Worm (Caenorhabditis elegans) whole organism, L3 larva: Measurements from ENCODE around the gene drap-1.

Experiments used
- R02D3.7 ChIP-seq: fragments of 150-350 bp; optimal IDR thresholded peaks from 2 replicates; lab custom pipeline; 2014; ENCODE audit warnings: missing biosample characterization, missing genetic modification characterization
- aly-2 ChIP-seq: fragments of 150-350 bp; optimal IDR thresholded peaks from 2 replicates; lab custom pipeline; 2014; ENCODE audit warnings: missing biosample characterization, missing genetic modification characterization
- ceh-16 ChIP-seq: sonication (generic microtip); optimal IDR thresholded peaks from 2 replicates; lab custom pipeline; 2017; ENCODE audit warnings: missing biosample characterization, missing genetic modification characterization
- ceh-82 ChIP-seq: fragments of 150-350 bp; optimal IDR thresholded peaks from 2 replicates; lab custom pipeline; 2014; ENCODE audit warnings: missing biosample characterization, missing genetic modification characterization
- ceh-9 ChIP-seq: sonication (generic microtip); optimal IDR thresholded peaks from 2 replicates; lab custom pipeline; 2018; ENCODE audit warnings: missing biosample characterization, missing genetic modification characterization
- egl-5 ChIP-seq: fragments of 150-350 bp; optimal IDR thresholded peaks from 2 replicates; lab custom pipeline; 2017; ENCODE audit warnings: missing biosample characterization, missing genetic modification reagents, missing genetic modification characterization, inconsistent platforms
- elt-1 ChIP-seq: fragments of 150-350 bp; optimal IDR thresholded peaks from 2 replicates; lab custom pipeline; 2014; ENCODE audit warnings: missing biosample characterization, missing genetic modification characterization
- elt-3 ChIP-seq, 3 experiments: fragments of 150-350 bp in 1 of 3; sonication (generic microtip) in 2 of 3; optimal IDR thresholded peaks; 2 replicates in 2 of 3; 4 replicates in 1 of 3; lab custom pipeline; 2014 to 2017; ENCODE audit warnings: missing biosample characterization in 3 of 3, missing genetic modification characterization in 3 of 3
- eor-1 ChIP-seq, 2 experiments: fragments of 150-350 bp; optimal IDR thresholded peaks; 2 replicates each; lab custom pipeline; 2014 to 2018; ENCODE audit warnings: missing biosample characterization in 2 of 2, missing genetic modification characterization in 2 of 2
- fkh-2 ChIP-seq: fragments of 150-350 bp; optimal IDR thresholded peaks from 2 replicates; lab custom pipeline; 2014; ENCODE audit warnings: missing biosample characterization, missing genetic modification reagents, missing genetic modification characterization
- fos-1 ChIP-seq: fragments of 150-350 bp; optimal IDR thresholded peaks from 2 replicates; lab custom pipeline; 2014; ENCODE audit warnings: missing biosample characterization, missing genetic modification characterization
- jun-1 ChIP-seq: fragments of 150-350 bp; optimal IDR thresholded peaks from 2 replicates; lab custom pipeline; 2014; ENCODE audit warnings: missing biosample characterization, missing genetic modification reagents, missing genetic modification characterization
- lin-15B ChIP-seq: fragments of 150-350 bp; optimal IDR thresholded peaks from 2 replicates; lab custom pipeline; 2014; ENCODE audit warnings: missing biosample characterization, missing genetic modification characterization
- lin-39 ChIP-seq: fragments of 150-350 bp; optimal IDR thresholded peaks from 2 replicates; lab custom pipeline; 2018; ENCODE audit warnings: missing biosample characterization, missing genetic modification reagents, missing genetic modification characterization
- lsy-12 ChIP-seq: sonication (generic microtip); optimal IDR thresholded peaks from 2 replicates; lab custom pipeline; 2016; ENCODE audit warnings: mild to moderate bottlenecking, missing genetic modification characterization, missing compliant biosample characterization
- mdl-1 ChIP-seq: fragments of 150-350 bp; optimal IDR thresholded peaks from 2 replicates; lab custom pipeline; 2014; ENCODE audit warnings: missing biosample characterization, missing genetic modification characterization
- nfya-1 ChIP-seq: sonication (generic microtip); optimal IDR thresholded peaks from 2 replicates; lab custom pipeline; 2017; ENCODE audit warnings: missing genetic modification characterization, mild to moderate bottlenecking, missing compliant biosample characterization, antibody characterized with exemption, moderate library complexity; ENCODE audit not compliant: insufficient read depth
- nhr-23 ChIP-seq: fragments of 150-350 bp; optimal IDR thresholded peaks from 2 replicates; lab custom pipeline; 2014; ENCODE audit warnings: missing biosample characterization, missing genetic modification reagents, missing genetic modification characterization
- nhr-237 ChIP-seq: fragments of 150-350 bp; optimal IDR thresholded peaks from 2 replicates; lab custom pipeline; 2014; ENCODE audit warnings: missing biosample characterization, missing genetic modification characterization
- nhr-25 ChIP-seq: sonication (generic microtip); optimal IDR thresholded peaks from 2 replicates; lab custom pipeline; 2017; ENCODE audit warnings: missing biosample characterization, missing genetic modification characterization
- nhr-28 ChIP-seq: fragments of 150-350 bp; optimal IDR thresholded peaks from 2 replicates; lab custom pipeline; 2014; ENCODE audit warnings: missing biosample characterization, missing genetic modification characterization
- nhr-43 ChIP-seq: sonication (generic microtip); optimal IDR thresholded peaks from 2 replicates; lab custom pipeline; 2016; ENCODE audit warnings: mild to moderate bottlenecking, missing genetic modification characterization, missing compliant biosample characterization; ENCODE audit not compliant: poor library complexity, severe bottlenecking
- nhr-67 ChIP-seq: fragments of 150-350 bp; optimal IDR thresholded peaks from 2 replicates; lab custom pipeline; 2014; ENCODE audit warnings: missing biosample characterization, missing genetic modification characterization
- nhr-77 ChIP-seq: fragments of 150-350 bp; optimal IDR thresholded peaks from 2 replicates; lab custom pipeline; 2014; ENCODE audit warnings: missing biosample characterization, missing genetic modification characterization
- pha-4 ChIP-seq: fragments of 150-350 bp; optimal IDR thresholded peaks from 2 replicates; lab custom pipeline; 2014; ENCODE audit warnings: missing biosample characterization, missing genetic modification reagents, missing genetic modification characterization
- pqm-1 ChIP-seq: fragments of 150-350 bp; optimal IDR thresholded peaks from 2 replicates; lab custom pipeline; 2017; ENCODE audit warnings: missing biosample characterization, missing genetic modification characterization, inconsistent platforms
- sea-2 ChIP-seq: fragments of 150-350 bp; sonication (generic microtip); optimal IDR thresholded peaks from 4 replicates; lab custom pipeline; 2014; ENCODE audit warnings: missing biosample characterization, missing genetic modification reagents, missing genetic modification characterization
- skn-1 ChIP-seq: fragments of 150-350 bp; optimal IDR thresholded peaks from 2 replicates; lab custom pipeline; 2014; ENCODE audit warnings: missing biosample characterization, missing genetic modification characterization
- snpc-4 ChIP-seq: fragments of 150-350 bp; optimal IDR thresholded peaks from 2 replicates; lab custom pipeline; 2014; ENCODE audit warnings: missing biosample characterization, missing genetic modification characterization
- tbx-2 ChIP-seq: sonication (generic microtip); optimal IDR thresholded peaks from 2 replicates; lab custom pipeline; 2016; ENCODE audit warnings: mild to moderate bottlenecking, missing genetic modification characterization, missing compliant biosample characterization
- unc-39 ChIP-seq: sonication (generic microtip); optimal IDR thresholded peaks from 4 replicates; lab custom pipeline; 2017; ENCODE audit warnings: missing biosample characterization, missing genetic modification characterization
- unc-62 ChIP-seq: fragments of 150-350 bp; sonication (generic microtip); optimal IDR thresholded peaks from 4 replicates; lab custom pipeline; 2014; ENCODE audit warnings: missing biosample characterization, missing genetic modification reagents, missing genetic modification characterization
- zag-1 ChIP-seq: fragments of 150-350 bp; optimal IDR thresholded peaks from 2 replicates; lab custom pipeline; 2014; ENCODE audit warnings: missing biosample characterization, missing genetic modification characterization
- ztf-4 ChIP-seq: fragments of 150-350 bp; optimal IDR thresholded peaks from 2 replicates; lab custom pipeline; 2014; ENCODE audit warnings: missing biosample characterization, missing genetic modification characterization

Gene drap-1

ce11 chrV:9750308-9750707, 20.4 kb downstream of the drap-1 start, which contains the start of gene F58E6.4:
F58E6.4 (minus strand) TSS chrV:9750408.
- no peak for TF ChIP-seq unc-62 (GFP tag; lab: Kevin White, UChicago)
- no peak for TF ChIP-seq ztf-4
- TF ChIP-seq snpc-4 (tag; lab: Kevin White, UChicago) = no peak
- no peak for TF ChIP-seq elt-1 (tag; lab: Kevin White, UChicago)
- no peak for TF ChIP-seq lin-39 (tag; lab: Kevin White, UChicago)
- no peak for TF ChIP-seq lsy-12 (tag; lab: Kevin White, UChicago)
- TF ChIP-seq nhr-67 (tag; lab: Kevin White, UChicago) = no peak
- no peak for TF ChIP-seq nhr-28 (tag; lab: Kevin White, UChicago)
- TF ChIP-seq egl-5 (tag; lab: Kevin White, UChicago) = no peak
- TF ChIP-seq fos-1 = no peak
- no peak for TF ChIP-seq jun-1 (tag; lab: Kevin White, UChicago)
- TF ChIP-seq sea-2 (GFP tag; lab: Kevin White, UChicago) = no peak
- no peak for TF ChIP-seq pha-4 (tag; lab: Kevin White, UChicago)
- no peak for TF ChIP-seq nfya-1 (tag; lab: Kevin White, UChicago)
- TF ChIP-seq nhr-43 (tag; lab: Kevin White, UChicago) = no peak
- TF ChIP-seq, all 47 proteins: peak for 0

ce11 chrV:9752918-9753317, 23.0 kb downstream of the drap-1 start, which contains the start of gene F58E6.6:
F58E6.6 (minus strand) TSS chrV:9753018.
- TF ChIP-seq elt-3 (tag; optimal IDR thresholded peaks at IDR 0.05; lab: Kevin White, UChicago) = no peak
- no peak for TF ChIP-seq nhr-77 (tag; lab: Kevin White, UChicago)
- no peak for TF ChIP-seq ztf-4
- no peak for TF ChIP-seq tbx-2
- TF ChIP-seq unc-62 (GFP tag; lab: Kevin White, UChicago) = no peak
- TF ChIP-seq lin-15B = no peak
- no peak for TF ChIP-seq nhr-43 (tag; lab: Kevin White, UChicago)
- no peak for TF ChIP-seq elt-1 (tag; lab: Kevin White, UChicago)
- TF ChIP-seq nfya-1 (tag; lab: Kevin White, UChicago) = no peak
- TF ChIP-seq lin-39 (tag; lab: Kevin White, UChicago) = no peak
- TF ChIP-seq pqm-1 = no peak
- no peak for TF ChIP-seq snpc-4 (tag; lab: Kevin White, UChicago)
- TF ChIP-seq eor-1 (tag; optimal IDR thresholded peaks at IDR 0.05; lab: Kevin White, UChicago) = no peak
- TF ChIP-seq fkh-2 (tag; lab: Kevin White, UChicago) = no peak
- no peak for TF ChIP-seq ceh-16
- no peak for TF ChIP-seq aly-2 (tag; lab: Kevin White, UChicago)
- TF ChIP-seq nhr-237 (tag; lab: Kevin White, UChicago) = no peak
- no peak for TF ChIP-seq skn-1 (tag; lab: Kevin White, UChicago)
- TF ChIP-seq nhr-67 (tag; lab: Kevin White, UChicago) = no peak
- no peak for TF ChIP-seq ceh-82 (tag; lab: Kevin White, UChicago)

ce11 chrV:9753554-9753953, 23.6 kb downstream of the drap-1 start:
- TF ChIP-seq nhr-23 (tag; lab: Kevin White, UChicago) (no peak), R02D3.7 (tag; lab: Kevin White, UChicago) (no peak), zag-1 (tag; lab: Kevin White, UChicago) (no peak), jun-1 (tag; lab: Kevin White, UChicago) (no peak), unc-39 (no peak), nhr-25 (no peak)

ce11 chrV:9754459-9754858, 24.6 kb downstream of the drap-1 start, which contains the start of gene F58E6.5:
F58E6.5 (minus strand) TSS chrV:9754559.
- no peak for TF ChIP-seq unc-39
- TF ChIP-seq mdl-1 (tag; lab: Kevin White, UChicago) = no peak
- no peak for TF ChIP-seq eor-1 (tag; optimal IDR thresholded peaks at IDR 0.05; lab: Kevin White, UChicago)
- no peak for TF ChIP-seq nhr-237 (tag; lab: Kevin White, UChicago)
- no peak for TF ChIP-seq pha-4 (tag; lab: Kevin White, UChicago)
- no peak for TF ChIP-seq nhr-77 (tag; lab: Kevin White, UChicago)
- no peak for TF ChIP-seq nhr-67 (tag; lab: Kevin White, UChicago)
- TF ChIP-seq ceh-9 (tag; lab: Kevin White, UChicago) = no peak
- TF ChIP-seq, all 47 proteins: peak for 0
